Worm (Caenorhabditis elegans) whole organism, midembryonic: ENCODE data around the gene pct-1.

ENCODE experiments used
- T22C8.4 ChIP-seq: fragments of 200-800 bp; sonication (Bioruptor generic); IDR thresholded peaks from 2 replicates; pipeline ENCODE4 v1.3.6; 2022; ENCODE audit warnings: missing genetic modification characterization, missing compliant biosample characterization
- flt-1 ChIP-seq: fragments of 200-800 bp; sonication (Bioruptor generic); IDR thresholded peaks from 2 replicates; pipeline ENCODE4 v1.3.6; 2022; ENCODE audit warnings: missing genetic modification characterization, missing compliant biosample characterization
- klf-2 ChIP-seq: fragments of 200-800 bp; sonication (Bioruptor generic); conservative IDR thresholded peaks from 2 replicates; pipeline ENCODE4 v1.3.6; 2022; ENCODE audit warnings: missing genetic modification reagents, missing genetic modification characterization, missing compliant biosample characterization
- med-1 ChIP-seq: sonication (generic microtip); optimal IDR thresholded peaks from 2 replicates; lab custom pipeline; 2017; ENCODE audit warnings: missing genetic modification characterization, mild to moderate bottlenecking, missing compliant biosample characterization, antibody characterized with exemption, missing genetic modification reagents; ENCODE audit not compliant: insufficient read depth
- ref-1 ChIP-seq: fragments of 200-800 bp; sonication (Bioruptor generic); conservative IDR thresholded peaks from 2 replicates; pipeline ENCODE4 v1.3.6; 2022; ENCODE audit warnings: missing genetic modification reagents, missing genetic modification characterization, missing compliant biosample characterization
- ztf-23 ChIP-seq: fragments of 200-800 bp; sonication (Bioruptor generic); IDR thresholded peaks from 2 replicates; pipeline ENCODE4 v1.3.6; 2022; ENCODE audit warnings: missing genetic modification reagents, missing genetic modification characterization, missing compliant biosample characterization
- ztf-29 ChIP-seq: fragments of 200-800 bp; sonication (Bioruptor generic); IDR thresholded peaks from 2 replicates; pipeline ENCODE4 v1.3.6; 2022; ENCODE audit warnings: missing genetic modification reagents, missing genetic modification characterization, missing compliant biosample characterization

DNA sequence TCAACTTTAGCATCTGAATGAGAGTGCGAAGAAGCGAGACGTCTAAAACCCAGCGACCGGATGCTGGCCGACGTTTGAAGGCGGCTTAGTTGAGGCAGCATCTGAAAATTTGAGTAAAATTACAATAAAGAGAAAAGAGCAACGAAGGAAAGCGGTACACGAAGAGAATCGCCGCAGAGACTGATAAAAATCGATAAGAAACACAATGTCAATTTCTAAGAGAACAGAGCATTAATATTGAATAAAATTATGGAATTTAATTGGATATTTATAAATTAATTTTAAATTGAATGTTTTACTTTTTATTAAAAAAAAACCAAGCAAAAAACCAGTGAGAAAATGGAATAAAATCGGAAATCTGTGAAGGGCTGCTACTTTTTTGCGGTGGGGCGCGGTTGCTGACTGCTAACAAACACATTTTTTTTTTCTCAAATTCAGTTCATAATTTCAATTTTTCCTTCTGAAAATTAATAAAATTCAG, 46.1 kb upstream of the pct-1 start, which contains the start of the genes ndub-11 and moc-3:
- TF ChIP-seq ztf-29 (GFP tag; lab: Robert Waterston, UW): no peak
- TF ChIP-seq ref-1 (GFP tag; lab: Robert Waterston, UW): no peak
- no peak for TF ChIP-seq ztf-23 (GFP tag; lab: Robert Waterston, UW)
- TF ChIP-seq klf-2 (GFP tag; lab: Robert Waterston, UW): no peak
- TF ChIP-seq T22C8.4: no peak
- no peak for TF ChIP-seq med-1 (GFP tag; lab: Kevin White, UChicago)
- TF ChIP-seq flt-1 (GFP tag; lab: Robert Waterston, UW): no peak
